Fruit fly (Drosophila melanogaster) S2 (cell line): Measurements from ENCODE around the gene CG31365.

ENCODE experiments used
- CG8478 ChIP-seq: fragments of >200 bp; optimal IDR thresholded peaks from 2 replicates; lab custom pipeline; 2018
- CTCF ChIP-seq, 2 experiments: fragments of >200 bp; optimal IDR thresholded peaks; 2 replicates each; lab custom pipeline; 2018

- TF ChIP-seq CG8478: no peak
- TF ChIP-seq CTCF (optimal IDR thresholded peaks at IDR 0.05; lab: Kevin White, UChicago): no peak
Measured at dm6 chr3R:23112680-23113362, 13.4 kb downstream of the CG31365 start, which contains the start of gene Cow.
